Fruit fly (Drosophila melanogaster) whole organism, embryonic: Measurements from ENCODE around the gene UQCR-Q.

Source experiments
- Awh ChIP-seq: fragments of 200-800 bp; sonication (Bioruptor generic); IDR thresholded peaks from 2 replicates; pipeline ENCODE4, ENCODE4 v1.3.6; 2022; ENCODE audit warnings: missing biosample characterization, missing genetic modification characterization
- Blimp-1 ChIP-seq: fragments of 200-800 bp; sonication (Bioruptor generic); optimal IDR thresholded peaks from 3 replicates; lab custom pipeline; 2018; ENCODE audit warnings: missing biosample characterization, missing genetic modification characterization, mild to moderate bottlenecking, moderate library complexity, missing genetic modification reagents
- CG12391 ChIP-seq: fragments of 200-800 bp; sonication (Bioruptor generic); optimal IDR thresholded peaks from 3 replicates; lab custom pipeline; 2018; ENCODE audit warnings: missing biosample characterization, mild to moderate bottlenecking, missing genetic modification characterization, moderate library complexity
- CG12769 ChIP-seq: fragments of 200-800 bp; sonication (Bioruptor generic); optimal IDR thresholded peaks from 2 replicates; lab custom pipeline; 2019; ENCODE audit warnings: missing biosample characterization, mild to moderate bottlenecking, missing genetic modification characterization, moderate library complexity
- CG14860 ChIP-seq: fragments of 200-800 bp; sonication (Bioruptor generic); IDR thresholded peaks from 3 replicates; pipeline ENCODE4 v1.3.6; 2022; ENCODE audit warnings: missing biosample characterization, missing genetic modification characterization; ENCODE audit not compliant: partially characterized antibody
- CG1529 ChIP-seq: fragments of 200-800 bp; sonication (Bioruptor generic); optimal IDR thresholded peaks from 3 replicates; lab custom pipeline; 2018; ENCODE audit warnings: missing biosample characterization, missing genetic modification characterization
- CG15479 ChIP-seq: fragments of 200-800 bp; sonication (Bioruptor generic); optimal IDR thresholded peaks from 3 replicates; lab custom pipeline; 2019; ENCODE audit warnings: missing biosample characterization, mild to moderate bottlenecking, missing genetic modification characterization, moderate library complexity
- CG16863 ChIP-seq: fragments of 200-800 bp; sonication (Bioruptor generic); optimal IDR thresholded peaks from 3 replicates; lab custom pipeline; 2016; ENCODE audit warnings: missing biosample characterization, missing genetic modification characterization
- CG17359 ChIP-seq: fragments of 200-800 bp; sonication (Bioruptor generic); optimal IDR thresholded peaks from 3 replicates; lab custom pipeline; 2018; ENCODE audit warnings: missing biosample characterization, mild to moderate bottlenecking, missing genetic modification characterization, moderate library complexity
- CG17612 ChIP-seq: fragments of 200-800 bp; sonication (Bioruptor generic); IDR thresholded peaks from 2 replicates; pipeline ENCODE4 v1.3.6; 2022; ENCODE audit warnings: missing biosample characterization, missing genetic modification characterization
- CG17829 ChIP-seq: fragments of 200-800 bp; optimal IDR thresholded peaks from 2 replicates; lab custom pipeline; 2019; ENCODE audit warnings: missing biosample characterization, mild to moderate bottlenecking, missing genetic modification characterization, moderate library complexity
- CG18011 ChIP-seq: fragments of 200-800 bp; sonication (Bioruptor generic); optimal IDR thresholded peaks from 2 replicates; lab custom pipeline; 2017; ENCODE audit warnings: missing biosample characterization, missing genetic modification characterization, mild to moderate bottlenecking, moderate library complexity, missing genotype
- CG18599 ChIP-seq: fragments of 200-800 bp; sonication (Bioruptor generic); optimal IDR thresholded peaks from 3 replicates; lab custom pipeline; 2017; ENCODE audit warnings: missing biosample characterization, missing genetic modification characterization, mild to moderate bottlenecking, moderate library complexity, missing genetic modification reagents
- CG4617 ChIP-seq: fragments of 200-800 bp; sonication (Bioruptor generic); optimal IDR thresholded peaks from 3 replicates; lab custom pipeline; 2016; ENCODE audit warnings: missing biosample characterization, missing genetic modification characterization, borderline replicate concordance
- CG6813 ChIP-seq: fragments of 200-800 bp; sonication (Bioruptor generic); optimal IDR thresholded peaks from 2 replicates; lab custom pipeline; 2017; ENCODE audit warnings: missing biosample characterization, missing genetic modification characterization, mild to moderate bottlenecking, moderate library complexity, missing genetic modification reagents
- CG7372 ChIP-seq: fragments of 200-800 bp; sonication (Bioruptor generic); IDR thresholded peaks from 2 replicates; pipeline ENCODE4 v1.3.6; 2022; ENCODE audit warnings: missing biosample characterization, missing genetic modification characterization
- CG7839 ChIP-seq: fragments of 200-800 bp; sonication (Bioruptor generic); optimal IDR thresholded peaks from 3 replicates; lab custom pipeline; 2018; ENCODE audit warnings: missing biosample characterization, mild to moderate bottlenecking, missing genetic modification characterization, moderate library complexity
- CG8359 ChIP-seq: fragments of 200-800 bp; sonication (Bioruptor generic); optimal IDR thresholded peaks from 2 replicates; lab custom pipeline; 2017; ENCODE audit warnings: missing biosample characterization, mild to moderate bottlenecking, missing genetic modification characterization, borderline replicate concordance
- Camta ChIP-seq: fragments of 200-800 bp; sonication (Bioruptor generic); optimal IDR thresholded peaks from 2 replicates; lab custom pipeline; 2016; ENCODE audit warnings: missing biosample characterization, missing genetic modification characterization
- CoRest ChIP-seq: fragments of 200-800 bp; sonication (Bioruptor generic); optimal IDR thresholded peaks from 3 replicates; lab custom pipeline; 2018; ENCODE audit warnings: missing biosample characterization, mild to moderate bottlenecking, missing genetic modification characterization, moderate library complexity
- Dbx ChIP-seq: fragments of 200-800 bp; sonication (Bioruptor generic); IDR thresholded peaks from 3 replicates; pipeline ENCODE4 v1.3.6; 2022; ENCODE audit warnings: missing biosample characterization, missing genetic modification characterization
- Ets65A ChIP-seq: fragments of 200-800 bp; sonication (Bioruptor generic); peaks from one replicate; lab custom pipeline; 2016; ENCODE audit warnings: missing biosample characterization, missing genetic modification characterization
- GATAe ChIP-seq: fragments of 200-800 bp; sonication (Bioruptor generic); conservative IDR thresholded peaks from 2 replicates; pipeline ENCODE4 v1.3.6; 2022; ENCODE audit warnings: missing biosample characterization, missing genetic modification characterization
- Hr78 ChIP-seq, 2 experiments: fragments of 200-800 bp in 1 of 2; fragments of >200 bp in 1 of 2; sonication (Bioruptor generic) in 1 of 2; optimal IDR thresholded peaks; 2 replicates each; lab custom pipeline; 2017 to 2019; ENCODE audit warnings: missing biosample characterization in 2 of 2, missing genetic modification characterization in 2 of 2, mild to moderate bottlenecking in 1 of 2, moderate library complexity in 1 of 2
- Nf-YA ChIP-seq: fragments of 200-800 bp; sonication (Bioruptor generic); IDR thresholded peaks from 2 replicates; pipeline ENCODE4 v1.3.6; 2022; ENCODE audit warnings: missing biosample characterization, missing genetic modification characterization
- Oli ChIP-seq: fragments of 200-800 bp; sonication (Bioruptor generic); optimal IDR thresholded peaks from 2 replicates; lab custom pipeline; 2018; ENCODE audit warnings: missing biosample characterization, mild to moderate bottlenecking, missing genetic modification characterization, moderate library complexity
- Sry-δ ChIP-seq: fragments of 200-800 bp; sonication (Bioruptor generic); optimal IDR thresholded peaks from 2 replicates; lab custom pipeline; 2016; ENCODE audit warnings: missing biosample characterization, missing genetic modification characterization
- Xrp1 ChIP-seq: fragments of 200-800 bp; sonication (Bioruptor generic); IDR thresholded peaks from 2 replicates; pipeline ENCODE4 v1.3.6; 2022; ENCODE audit warnings: missing biosample characterization, missing genetic modification characterization
- abd-A ChIP-seq: fragments of 200-800 bp; sonication (Bioruptor generic); optimal IDR thresholded peaks from 3 replicates; lab custom pipeline; 2019; ENCODE audit warnings: missing biosample characterization, mild to moderate bottlenecking, missing genetic modification characterization, moderate library complexity
- chm ChIP-seq: fragments of 200-800 bp; sonication (Bioruptor generic); IDR thresholded peaks from 2 replicates; pipeline ENCODE4 v1.3.6; 2022; ENCODE audit warnings: missing biosample characterization, missing genetic modification characterization
- cwo ChIP-seq: fragments of 200-800 bp; sonication (Bioruptor generic); optimal IDR thresholded peaks from 3 replicates; lab custom pipeline; 2017; ENCODE audit warnings: missing biosample characterization, missing genetic modification characterization, mild to moderate bottlenecking, moderate library complexity, missing genetic modification reagents
- emc ChIP-seq: fragments of 200-800 bp; sonication (Bioruptor generic); optimal IDR thresholded peaks from 2 replicates; lab custom pipeline; 2016; ENCODE audit warnings: missing biosample characterization, missing genetic modification characterization
- gem ChIP-seq: fragments of 200-800 bp; sonication (Bioruptor generic); optimal IDR thresholded peaks from 2 replicates; lab custom pipeline; 2019; ENCODE audit warnings: missing biosample characterization, mild to moderate bottlenecking, missing genetic modification characterization, moderate library complexity
- grau ChIP-seq: fragments of 200-800 bp; optimal IDR thresholded peaks from 3 replicates; lab custom pipeline; 2019; ENCODE audit warnings: missing biosample characterization, mild to moderate bottlenecking, missing genetic modification characterization, moderate library complexity
- gsb ChIP-seq: fragments of 200-800 bp; sonication (Bioruptor generic); IDR thresholded peaks from 2 replicates; pipeline ENCODE4 v1.3.6; 2022; ENCODE audit warnings: missing biosample characterization, missing genetic modification characterization
- nom ChIP-seq: fragments of 200-800 bp; sonication (Bioruptor generic); optimal IDR thresholded peaks from 2 replicates; lab custom pipeline; 2017; ENCODE audit warnings: missing biosample characterization, missing genetic modification characterization, mild to moderate bottlenecking, moderate library complexity, missing genetic modification reagents
- rib ChIP-seq: fragments of 200-800 bp; sonication (Bioruptor generic); IDR thresholded peaks from 2 replicates; pipeline ENCODE4 v1.3.6; 2022; ENCODE audit warnings: missing biosample characterization, missing genetic modification characterization
- slbo ChIP-seq: fragments of 200-800 bp; sonication (Bioruptor generic); IDR thresholded peaks from 2 replicates; pipeline ENCODE4 v1.3.6; 2022; ENCODE audit warnings: missing biosample characterization, missing genetic modification characterization
- sr ChIP-seq: fragments of 200-800 bp; sonication (Bioruptor generic); IDR thresholded peaks from 3 replicates; pipeline ENCODE4 v1.3.6; 2022; ENCODE audit warnings: missing biosample characterization, missing genetic modification characterization
- ssp ChIP-seq: fragments of 200-800 bp; sonication (Bioruptor generic); IDR thresholded peaks from 2 replicates; pipeline ENCODE4 v1.3.6; 2022; ENCODE audit warnings: missing biosample characterization, missing genetic modification characterization
- stc ChIP-seq: fragments of 200-800 bp; sonication (Bioruptor generic); IDR thresholded peaks from 2 replicates; pipeline ENCODE4 v1.3.6; 2022; ENCODE audit warnings: missing biosample characterization, missing genetic modification characterization
- stwl ChIP-seq: fragments of 200-800 bp; sonication (Bioruptor generic); optimal IDR thresholded peaks from 3 replicates; lab custom pipeline; 2018; ENCODE audit warnings: missing biosample characterization, mild to moderate bottlenecking, missing genetic modification characterization, moderate library complexity
- vfl ChIP-seq: fragments of 200-800 bp; sonication (Bioruptor generic); optimal IDR thresholded peaks from 2 replicates; lab custom pipeline; 2016; ENCODE audit warnings: missing biosample characterization, missing genetic modification characterization
- zfh2 ChIP-seq: fragments of 200-800 bp; sonication (Bioruptor generic); optimal IDR thresholded peaks from 2 replicates; lab custom pipeline; 2016; ENCODE audit warnings: missing biosample characterization, missing genetic modification characterization

The UQCR-Q gene

DNA sequence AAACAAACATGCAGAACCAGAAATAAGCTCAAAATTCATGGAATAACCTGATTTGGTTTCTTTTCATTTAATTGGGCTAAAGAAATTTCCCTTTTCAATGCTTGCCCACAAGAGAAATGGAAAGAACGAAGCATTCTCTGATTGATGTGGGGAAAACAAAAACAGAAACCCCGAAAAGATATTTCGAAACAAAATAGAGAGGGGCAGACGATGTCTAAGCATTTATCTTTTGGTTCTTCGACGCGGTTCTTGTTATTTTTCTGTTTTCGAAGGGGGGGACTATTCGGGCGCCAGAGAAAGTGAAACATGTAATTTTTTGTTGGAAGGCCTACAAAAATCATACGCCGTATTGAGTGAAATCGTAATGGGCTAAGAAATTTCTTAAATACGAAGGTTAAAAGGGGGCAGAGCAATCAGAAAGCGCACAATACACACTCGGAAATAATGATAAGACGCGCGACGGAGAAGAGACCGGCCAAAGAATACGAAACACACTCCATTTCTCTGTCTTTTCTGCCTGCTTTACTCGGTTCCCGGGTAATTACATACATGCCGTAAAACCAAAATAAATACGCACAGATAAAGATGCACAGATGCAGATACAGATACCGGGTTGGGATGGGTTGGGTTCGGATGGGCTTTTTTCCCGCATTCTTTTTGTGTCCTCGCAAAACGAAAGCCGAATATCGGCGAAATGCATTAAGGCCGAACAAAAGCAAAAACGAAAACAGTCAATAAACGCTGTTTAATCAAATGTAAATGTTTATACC, 14.2 kb downstream of the UQCR-Q start (continued):
- TF ChIP-seq Xrp1 (peak; percentile 5; the same call in 1 of the 2 replicates), Blimp-1 (GFP tag; lab: Kevin White, UChicago) (peak; percentile 97), Nf-YA (GFP tag; lab: Robert Waterston, UW) (no peak), stc (GFP tag; lab: Robert Waterston, UW) (no peak), CG15479 (GFP tag; lab: Kevin White, UChicago) (peak; percentile 28), vfl (no peak), Camta (GFP tag; lab: Kevin White, UChicago) (no peak)

DNA sequence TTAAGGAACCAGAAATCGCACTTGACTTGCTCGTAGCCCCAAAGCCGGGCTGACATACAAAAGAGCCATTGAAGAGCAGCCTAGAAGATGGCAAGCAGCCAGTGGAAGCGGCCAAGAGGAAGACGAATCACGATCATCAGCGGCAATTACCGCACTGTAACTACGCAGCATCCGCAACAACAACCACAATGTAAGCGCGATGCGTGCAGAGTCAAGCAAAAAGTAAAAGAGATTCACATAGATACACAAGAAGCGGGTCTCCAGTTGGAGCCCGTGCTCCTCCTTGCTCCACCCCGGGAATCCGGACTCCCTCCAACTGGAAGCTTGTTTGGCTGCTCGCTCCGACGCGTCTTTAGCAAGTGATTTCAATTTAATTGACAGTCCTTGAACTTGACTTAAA, 17.1 kb downstream of the UQCR-Q start:
- TF ChIP-seq rib (no peak), CG4617 (GFP tag; lab: Kevin White, UChicago) (no peak), gsb (GFP tag; lab: Robert Waterston, UW) (0 out of 2 replicates have a peak, but pooled peaks have one; percentile 25), slbo (GFP tag; lab: Robert Waterston, UW) (peak; percentile 25; the same call in 1 of the 2 replicates), nom (GFP tag; lab: Kevin White, UChicago) (peak; percentile 12)

DNA sequence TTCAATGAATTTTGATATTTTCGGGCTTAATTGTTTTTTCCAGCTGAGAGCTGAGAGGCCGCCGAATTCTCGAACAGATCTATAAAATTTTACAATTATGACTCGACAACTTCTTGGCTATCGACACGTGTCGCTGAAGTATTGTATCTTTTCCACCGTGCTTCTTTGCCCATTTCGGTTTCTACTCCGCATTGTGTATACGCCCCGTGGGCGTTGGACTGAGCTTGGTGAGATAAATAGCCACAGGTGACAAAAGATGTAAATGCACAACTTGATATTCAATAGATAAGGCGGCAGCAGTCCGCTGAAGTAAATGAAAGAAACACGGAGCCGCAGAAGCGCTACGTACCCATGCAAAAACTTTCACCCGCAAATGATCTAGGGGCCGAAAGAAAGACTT, 18.7 kb downstream of the UQCR-Q start:
- TF ChIP-seq CG17829 (tag; lab: Kevin White, UChicago) = no peak
- no peak for TF ChIP-seq Oli (tag; lab: Kevin White, UChicago)
- TF ChIP-seq CG8359 (GFP tag; lab: Kevin White, UChicago) = no peak
- TF ChIP-seq stwl = no peak
- TF ChIP-seq Blimp-1 (GFP tag; lab: Kevin White, UChicago) = peak; percentile 28
- TF ChIP-seq gem = no peak
- no peak for TF ChIP-seq CG17359
- peak; percentile 67; the same call in 1 of the 3 replicates for TF ChIP-seq sr
- no peak for TF ChIP-seq CoRest (tag; lab: Kevin White, UChicago)
- TF ChIP-seq CG7839 (tag; lab: Kevin White, UChicago) = no peak
- no peak for TF ChIP-seq CG18011
- no peak for TF ChIP-seq ssp (GFP tag; lab: Robert Waterston, UW)
- peak; percentile 69 for TF ChIP-seq CG7372 (GFP tag; lab: Robert Waterston, UW)
- no peak for TF ChIP-seq Hr78 (GFP tag; optimal IDR thresholded peaks at IDR 0.05; lab: Kevin White, UChicago)
- no peak for TF ChIP-seq emc (GFP tag; lab: Kevin White, UChicago)
- no peak for TF ChIP-seq CG17612 (GFP tag; lab: Robert Waterston, UW)
- 0 out of 3 replicates have a peak, but pooled peaks have one; percentile 16 for TF ChIP-seq CG14860 (GFP tag; lab: Robert Waterston, UW)
- no peak for TF ChIP-seq CG1529 (GFP tag; lab: Kevin White, UChicago)
- TF ChIP-seq CG6813 (GFP tag; lab: Kevin White, UChicago) = no peak
- peak; percentile 20 for TF ChIP-seq Ets65A (GFP tag; lab: Kevin White, UChicago)
- TF ChIP-seq, all 482 proteins: peak for 5

DNA sequence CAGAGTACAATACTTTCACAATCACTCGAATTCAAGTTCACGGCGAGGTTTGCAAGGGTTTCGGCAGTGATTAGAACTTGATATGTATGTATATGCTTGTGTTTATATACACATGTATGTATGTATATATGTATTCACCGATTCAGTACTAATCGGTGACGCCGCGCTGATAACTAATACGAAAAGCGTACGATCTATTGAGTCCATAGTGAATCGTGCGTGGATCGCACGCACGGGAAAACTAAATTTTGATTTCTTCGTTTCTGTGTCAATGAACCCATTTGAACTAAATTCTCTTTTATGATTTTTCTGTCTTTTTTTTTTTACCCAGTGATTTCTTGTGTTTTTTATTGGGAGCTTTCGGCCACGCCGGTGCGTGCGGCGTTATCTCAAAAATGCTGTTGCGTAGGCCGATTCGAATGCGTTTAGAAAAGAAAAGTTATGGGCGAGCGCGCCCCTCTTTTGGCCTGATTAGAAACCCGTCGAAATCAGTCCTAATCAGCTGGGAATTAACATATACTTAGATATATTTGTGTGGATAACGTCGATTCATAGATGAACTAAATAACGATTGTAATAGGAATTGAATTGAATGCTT, 19.3 kb downstream of the UQCR-Q start:
- TF ChIP-seq abd-A = peak; percentile 73
- peak; percentile 97 for TF ChIP-seq Blimp-1 (GFP tag; lab: Kevin White, UChicago)
- TF ChIP-seq GATAe (GFP tag; lab: Robert Waterston, UW) = 0 out of 2 replicates have a peak, but pooled peaks have one; percentile 32
- TF ChIP-seq cwo = peak; percentile 66
- TF ChIP-seq CG12769 (tag; lab: Kevin White, UChicago) = peak; percentile 3
- TF ChIP-seq grau (tag; lab: Kevin White, UChicago) = no peak
- TF ChIP-seq zfh2 (GFP tag; lab: Kevin White, UChicago) = no peak
- TF ChIP-seq chm (GFP tag; lab: Robert Waterston, UW) = no peak
- peak; percentile 61 for TF ChIP-seq Awh (GFP tag; lab: Robert Waterston, UW)
- TF ChIP-seq CG12391 (tag; lab: Kevin White, UChicago) = no peak
- no peak for TF ChIP-seq CG18599
- TF ChIP-seq Sry-δ (GFP tag; lab: Kevin White, UChicago) = no peak
- TF ChIP-seq CG16863 (GFP tag; lab: Kevin White, UChicago) = no peak
- TF ChIP-seq Dbx = no peak
